Fruit fly (Drosophila melanogaster): ENCODE results near the gene CG4318.

Gene CG4318

DNA sequence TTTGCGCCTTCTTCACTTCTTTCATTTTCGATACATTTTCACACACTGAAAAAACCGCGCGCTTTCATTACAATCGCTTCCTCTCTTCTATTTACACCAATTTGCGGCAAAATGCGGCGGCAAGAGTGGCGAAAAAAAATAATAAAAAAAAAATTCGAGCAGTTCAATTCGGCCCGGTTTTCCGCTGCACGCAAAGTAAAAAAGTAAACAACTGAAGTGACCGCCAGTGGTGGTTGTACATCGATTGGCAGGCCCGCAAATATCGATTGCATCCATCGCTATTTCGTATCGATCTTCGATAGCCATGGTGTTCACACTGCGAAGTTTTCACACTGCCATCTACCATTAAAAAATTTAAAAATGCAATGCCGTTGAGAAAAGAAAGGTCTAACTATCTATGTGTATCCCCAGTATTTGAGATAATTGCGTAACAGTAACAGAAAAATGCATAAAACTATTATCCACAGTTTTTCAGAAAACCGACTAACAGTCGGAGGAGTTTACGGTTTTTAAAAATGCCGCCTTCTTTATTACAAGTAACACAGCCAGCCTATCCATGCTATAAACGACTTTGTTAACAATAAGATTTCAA is 42.4 kb downstream of the CG4318 start, which contains the start of gene Chpf (continued):
- TF ChIP-seq Med (GFP tag), result peak; percentile 87
- no peak for TF ChIP-seq Taf1 (GFP tag; IDR thresholded peaks at IDR 0.05)
- no peak for TF ChIP-seq CG17568 (GFP tag; optimal IDR thresholded peaks at IDR 0.05)
- no peak for TF ChIP-seq twi (tag; optimal IDR thresholded peaks at IDR 0.05)
- TF ChIP-seq wek (GFP tag; optimal IDR thresholded peaks at IDR 0.05), result no peak
- TF ChIP-seq Dip2 (GFP tag; IDR thresholded peaks at IDR 0.05), result no peak
- peak; percentile 59 for TF ChIP-seq hbn (GFP tag; IDR thresholded peaks at IDR 0.05; ENCODE audit: partially characterized antibody)
- no peak for TF ChIP-seq sd (tag; optimal IDR thresholded peaks at IDR 0.05)
- no peak for TF ChIP-seq CG2678 (tag; optimal IDR thresholded peaks at IDR 0.05)
- TF ChIP-seq onecut (GFP tag; IDR thresholded peaks at IDR 0.05), result no peak
- peak; percentile 30 for TF ChIP-seq Drgx (GFP tag; IDR thresholded peaks at IDR 0.05)
- peak; percentile 78 for TF ChIP-seq CG14860 (GFP tag; IDR thresholded peaks at IDR 0.05; ENCODE audit: partially characterized antibody)
- TF ChIP-seq CG43689 (GFP tag; IDR thresholded peaks at IDR 0.05), result no peak
- peak; percentile 32; the same call in 1 of the 2 replicates for TF ChIP-seq Ptx1 (GFP tag; IDR thresholded peaks at IDR 0.05)
- no peak for TF ChIP-seq gro (GFP tag; optimal IDR thresholded peaks at IDR 0.05)
- no peak for TF ChIP-seq NC2α (GFP tag; optimal IDR thresholded peaks at IDR 0.05)
- no peak for TF ChIP-seq CG4328 (GFP tag; optimal IDR thresholded peaks at IDR 0.05)
- TF ChIP-seq bbx (GFP tag; IDR thresholded peaks at IDR 0.05; ENCODE audit: partially characterized antibody), result peak; percentile 89
- peak; percentile 81 for TF ChIP-seq CG42726 (GFP tag; IDR thresholded peaks at IDR 0.05; ENCODE audit: partially characterized antibody)
- peak; percentile 80 for TF ChIP-seq Scr (GFP tag; IDR thresholded peaks at IDR 0.05; ENCODE audit: partially characterized antibody)
- TF ChIP-seq grn (GFP tag; optimal IDR thresholded peaks at IDR 0.05), result no peak
- peak; percentile 83 for TF ChIP-seq BEAF-32 (GFP tag; optimal IDR thresholded peaks at IDR 0.05)
- TF ChIP-seq CG32767 (GFP tag; IDR thresholded peaks at IDR 0.05), result no peak
- peak; percentile 91 for TF ChIP-seq CG16813 (GFP tag; IDR thresholded peaks at IDR 0.05; ENCODE audit: partially characterized antibody)
- no peak for TF ChIP-seq CG3163 (GFP tag; optimal IDR thresholded peaks at IDR 0.05)
- TF ChIP-seq Sry-δ (GFP tag; optimal IDR thresholded peaks at IDR 0.05), result peak; percentile 91
- peak; percentile 73; the same call in 1 of the 3 replicates for TF ChIP-seq CG34422 (GFP tag; IDR thresholded peaks at IDR 0.05)
- TF ChIP-seq CG17829 (tag; optimal IDR thresholded peaks at IDR 0.05), result no peak
- no peak for TF ChIP-seq CG12104 (GFP tag; optimal IDR thresholded peaks at IDR 0.05)
- peak; percentile 63 for TF ChIP-seq CG30020 (tag; optimal IDR thresholded peaks at IDR 0.05)
- peak; percentile 34 for TF ChIP-seq CHES-1-like (GFP tag; optimal IDR thresholded peaks at IDR 0.05)
- no peak for TF ChIP-seq tin (GFP tag; optimal IDR thresholded peaks at IDR 0.05)
- no peak for TF ChIP-seq CG31365 (tag; optimal IDR thresholded peaks at IDR 0.05)
- TF ChIP-seq eyg (GFP tag; optimal IDR thresholded peaks at IDR 0.05), result no peak
- no peak for TF ChIP-seq CG16779 (GFP tag; IDR thresholded peaks at IDR 0.05)
- peak; percentile 36 for TF ChIP-seq Ets97D (GFP tag; optimal IDR thresholded peaks at IDR 0.05)
- TF ChIP-seq kah (GFP tag; optimal IDR thresholded peaks at IDR 0.05), result peak; percentile 80
- no peak for TF ChIP-seq CG5180 (GFP tag; optimal IDR thresholded peaks at IDR 0.05)
- TF ChIP-seq bigmax (GFP tag; optimal IDR thresholded peaks at IDR 0.05), result no peak
- TF ChIP-seq CG10321 (GFP tag; IDR thresholded peaks at IDR 0.05), result no peak
- TF ChIP-seq Camta (GFP tag; optimal IDR thresholded peaks at IDR 0.05), result no peak
- peak; percentile 84 for TF ChIP-seq nerfin-2 (GFP tag; IDR thresholded peaks at IDR 0.05; ENCODE audit: partially characterized antibody)
- no peak for TF ChIP-seq HLH3B (GFP tag; IDR thresholded peaks at IDR 0.05)
- TF ChIP-seq Ets65A (GFP tag), result peak; percentile 68
- peak; percentile 3 for TF ChIP-seq CG9797 (GFP tag; optimal IDR thresholded peaks at IDR 0.05)
- TF ChIP-seq dm (GFP tag; optimal IDR thresholded peaks at IDR 0.05), result no peak
- no peak for TF ChIP-seq lab (GFP tag; optimal IDR thresholded peaks at IDR 0.05)
- TF ChIP-seq crc (GFP tag; optimal IDR thresholded peaks at IDR 0.05), result no peak
- no peak for TF ChIP-seq Lpt (GFP tag; optimal IDR thresholded peaks at IDR 0.05)
- no peak for TF ChIP-seq CG31388 (GFP tag; optimal IDR thresholded peaks at IDR 0.05)
- no peak for TF ChIP-seq Atf3 (GFP tag; optimal IDR thresholded peaks at IDR 0.05)
